Worm (Caenorhabditis elegans) whole organism, midembryonic: ENCODE measurements around the gene srw-145.

Experiments used
- T22C8.4 ChIP-seq: fragments of 200-800 bp; sonication (Bioruptor generic); IDR thresholded peaks from 2 replicates; pipeline ENCODE4 v1.3.6; 2022; ENCODE audit warnings: missing genetic modification characterization, missing compliant biosample characterization
- cog-1 ChIP-seq: sonication (generic microtip); optimal IDR thresholded peaks from 2 replicates; lab custom pipeline; 2016; ENCODE audit warnings: missing genetic modification characterization, missing compliant biosample characterization
- flt-1 ChIP-seq: fragments of 200-800 bp; sonication (Bioruptor generic); IDR thresholded peaks from 2 replicates; pipeline ENCODE4 v1.3.6; 2022; ENCODE audit warnings: missing genetic modification characterization, missing compliant biosample characterization
- klf-2 ChIP-seq: fragments of 200-800 bp; sonication (Bioruptor generic); conservative IDR thresholded peaks from 2 replicates; pipeline ENCODE4 v1.3.6; 2022; ENCODE audit warnings: missing genetic modification reagents, missing genetic modification characterization, missing compliant biosample characterization
- med-1 ChIP-seq: sonication (generic microtip); optimal IDR thresholded peaks from 2 replicates; lab custom pipeline; 2017; ENCODE audit warnings: missing genetic modification characterization, mild to moderate bottlenecking, missing compliant biosample characterization, antibody characterized with exemption, missing genetic modification reagents; ENCODE audit not compliant: insufficient read depth
- ref-1 ChIP-seq: fragments of 200-800 bp; sonication (Bioruptor generic); conservative IDR thresholded peaks from 2 replicates; pipeline ENCODE4 v1.3.6; 2022; ENCODE audit warnings: missing genetic modification reagents, missing genetic modification characterization, missing compliant biosample characterization
- tab-1 ChIP-seq: fragments of 200-800 bp; sonication (Bioruptor generic); IDR thresholded peaks from 2 replicates; pipeline ENCODE4 v1.3.6; 2022; ENCODE audit warnings: missing genetic modification characterization, missing compliant biosample characterization
- ztf-23 ChIP-seq: fragments of 200-800 bp; sonication (Bioruptor generic); IDR thresholded peaks from 2 replicates; pipeline ENCODE4 v1.3.6; 2022; ENCODE audit warnings: missing genetic modification reagents, missing genetic modification characterization, missing compliant biosample characterization
- ztf-29 ChIP-seq: fragments of 200-800 bp; sonication (Bioruptor generic); IDR thresholded peaks from 2 replicates; pipeline ENCODE4 v1.3.6; 2022; ENCODE audit warnings: missing genetic modification reagents, missing genetic modification characterization, missing compliant biosample characterization

srw-145 gene

ce11 chrV:13936850-13937249 lies at the start of gene srw-145:
TSS of gene srw-145 (plus strand) at chrV:13937150.
- TF ChIP-seq T22C8.4 (no peak), tab-1 (no peak), ztf-23 (GFP tag; lab: Robert Waterston, UW) (no peak), ref-1 (GFP tag; lab: Robert Waterston, UW) (no peak), cog-1 (no peak), ztf-29 (GFP tag; lab: Robert Waterston, UW) (no peak), klf-2 (GFP tag; lab: Robert Waterston, UW) (no peak), med-1 (GFP tag; lab: Kevin White, UChicago) (no peak), flt-1 (GFP tag; lab: Robert Waterston, UW) (no peak)

DNA sequence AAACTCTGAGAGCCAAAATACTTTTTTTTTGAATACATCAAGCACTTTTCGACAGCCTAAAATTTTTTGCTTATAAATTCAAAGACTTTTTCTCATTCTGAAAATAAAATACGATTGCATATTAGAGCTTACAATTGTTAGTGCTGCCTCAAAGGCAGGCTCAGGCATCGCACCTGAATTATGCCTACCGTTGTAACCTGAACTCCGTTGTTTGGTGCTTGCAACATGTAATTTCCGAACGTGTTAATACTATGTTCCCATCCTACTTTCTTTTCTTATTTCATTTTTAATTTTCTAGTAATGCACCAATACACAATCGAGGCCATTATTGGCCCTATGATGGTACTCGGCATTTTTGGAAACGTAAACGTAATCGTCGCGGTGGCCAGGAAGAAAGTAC lies 49.6 kb upstream of the srw-145 start, which contains the start of gene srsx-19:
TSS of gene srsx-19 (plus strand) at position 301 of the 400 bp plus-strand sequence.
- TF ChIP-seq cog-1 (no peak), ref-1 (GFP tag; lab: Robert Waterston, UW) (no peak), ztf-29 (GFP tag; lab: Robert Waterston, UW) (no peak), med-1 (GFP tag; lab: Kevin White, UChicago) (no peak), T22C8.4 (no peak), klf-2 (GFP tag; lab: Robert Waterston, UW) (no peak), ztf-23 (GFP tag; lab: Robert Waterston, UW) (no peak), tab-1 (no peak), flt-1 (GFP tag; lab: Robert Waterston, UW) (no peak)

ce11 chrV:13889516-13889915 lies 47.4 kb upstream of the srw-145 start, which contains the start of gene spp-12:
TSS of gene spp-12 (plus strand) at chrV:13889816.
- no peak for TF ChIP-seq ztf-23 (GFP tag; lab: Robert Waterston, UW)
- no peak for TF ChIP-seq med-1 (GFP tag; lab: Kevin White, UChicago)
- no peak for TF ChIP-seq ztf-29 (GFP tag; lab: Robert Waterston, UW)
- TF ChIP-seq cog-1, result no peak
- no peak for TF ChIP-seq ref-1 (GFP tag; lab: Robert Waterston, UW)
- no peak for TF ChIP-seq flt-1 (GFP tag; lab: Robert Waterston, UW)
- TF ChIP-seq tab-1, result no peak
- no peak for TF ChIP-seq klf-2 (GFP tag; lab: Robert Waterston, UW)
- no peak for TF ChIP-seq T22C8.4

DNA sequence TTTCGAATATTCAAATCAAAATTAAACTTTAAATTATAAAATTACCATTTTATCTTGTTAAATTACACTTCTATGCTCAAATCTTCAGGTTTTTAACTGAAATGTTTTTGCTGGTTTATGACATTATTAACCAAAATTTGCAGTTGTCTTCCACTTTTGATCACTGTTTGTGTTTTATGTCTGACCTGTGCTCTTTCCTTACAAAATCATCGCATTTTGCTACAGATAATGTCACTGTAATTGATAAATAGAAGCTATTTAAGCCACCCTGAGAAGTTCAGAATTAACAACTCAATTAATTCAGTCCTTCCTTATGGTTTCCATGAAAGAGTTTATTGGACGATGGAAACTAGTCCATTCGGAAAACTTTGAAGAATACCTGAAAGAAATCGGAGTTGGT lies 46.5 kb upstream of the srw-145 start, which contains the start of gene lbp-8:
TSS of gene lbp-8 (plus strand) at position 301 of the 400 bp plus-strand sequence.
- TF ChIP-seq T22C8.4, result no peak
- TF ChIP-seq klf-2 (GFP tag; lab: Robert Waterston, UW), result no peak
- TF ChIP-seq cog-1, result no peak
- TF ChIP-seq med-1 (GFP tag; lab: Kevin White, UChicago), result no peak
- no peak for TF ChIP-seq tab-1
- TF ChIP-seq ztf-23 (GFP tag; lab: Robert Waterston, UW), result no peak
- no peak for TF ChIP-seq flt-1 (GFP tag; lab: Robert Waterston, UW)
- no peak for TF ChIP-seq ztf-29 (GFP tag; lab: Robert Waterston, UW)
- TF ChIP-seq ref-1 (GFP tag; lab: Robert Waterston, UW), result no peak

ce11 chrV:13891489-13891888 lies 45.5 kb upstream of the srw-145 start:
- no peak for TF ChIP-seq tab-1
- no peak for TF ChIP-seq med-1 (GFP tag; lab: Kevin White, UChicago)
- TF ChIP-seq cog-1, result no peak
- no peak for TF ChIP-seq T22C8.4
- no peak for TF ChIP-seq flt-1 (GFP tag; lab: Robert Waterston, UW)
- TF ChIP-seq klf-2 (GFP tag; lab: Robert Waterston, UW), result no peak
- TF ChIP-seq ztf-23 (GFP tag; lab: Robert Waterston, UW), result no peak
- TF ChIP-seq ref-1 (GFP tag; lab: Robert Waterston, UW), result no peak
- no peak for TF ChIP-seq ztf-29 (GFP tag; lab: Robert Waterston, UW)

ce11 chrV:13892457-13893375 lies 44.2 kb upstream of the srw-145 start, which contains the start of gene sptl-3:
TSS of gene sptl-3 (plus strand) at chrV:13893325.
- no peak for TF ChIP-seq T22C8.4
- TF ChIP-seq flt-1 (GFP tag; lab: Robert Waterston, UW), result no peak
- no peak for TF ChIP-seq ztf-23 (GFP tag; lab: Robert Waterston, UW)
- no peak for TF ChIP-seq cog-1
- TF ChIP-seq tab-1, result no peak
- TF ChIP-seq klf-2 (GFP tag; lab: Robert Waterston, UW), result no peak
- no peak for TF ChIP-seq ztf-29 (GFP tag; lab: Robert Waterston, UW)
- TF ChIP-seq med-1 (GFP tag; lab: Kevin White, UChicago), result no peak
- TF ChIP-seq ref-1 (GFP tag; lab: Robert Waterston, UW), result no peak

DNA sequence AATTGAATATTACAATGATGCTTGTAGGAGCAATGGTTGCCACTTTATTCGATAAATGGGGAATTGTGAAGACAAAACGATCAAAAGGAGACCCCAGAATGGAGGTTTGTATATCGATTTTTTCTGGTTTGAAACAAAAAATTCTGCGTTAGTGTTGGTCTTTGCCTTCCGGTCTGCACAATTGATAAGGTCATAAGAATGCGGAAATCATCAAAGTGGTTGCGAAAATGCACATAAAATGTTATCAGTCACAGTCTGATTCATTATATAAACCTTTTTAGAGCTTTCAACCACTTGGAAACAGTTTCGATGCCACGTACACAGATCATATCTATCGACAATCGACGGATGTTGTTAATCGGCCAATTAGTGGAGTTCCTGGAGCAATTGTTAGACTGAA lies 43.4 kb upstream of the srw-145 start:
- TF ChIP-seq ztf-29 (GFP tag; lab: Robert Waterston, UW), result no peak
- TF ChIP-seq tab-1, result no peak
- no peak for TF ChIP-seq cog-1
- no peak for TF ChIP-seq flt-1 (GFP tag; lab: Robert Waterston, UW)
- no peak for TF ChIP-seq ref-1 (GFP tag; lab: Robert Waterston, UW)
- no peak for TF ChIP-seq ztf-23 (GFP tag; lab: Robert Waterston, UW)
- TF ChIP-seq T22C8.4, result no peak
- no peak for TF ChIP-seq klf-2 (GFP tag; lab: Robert Waterston, UW)
- no peak for TF ChIP-seq med-1 (GFP tag; lab: Kevin White, UChicago)

ce11 chrV:13898356-13898755 lies 38.6 kb upstream of the srw-145 start, which contains the start of gene cyp-35C1:
TSS of gene cyp-35C1 (minus strand) at chrV:13898487.
- TF ChIP-seq ref-1 (GFP tag; lab: Robert Waterston, UW), result no peak
- TF ChIP-seq flt-1 (GFP tag; lab: Robert Waterston, UW), result no peak
- TF ChIP-seq ztf-23 (GFP tag; lab: Robert Waterston, UW), result no peak
- TF ChIP-seq T22C8.4, result no peak
- TF ChIP-seq med-1 (GFP tag; lab: Kevin White, UChicago), result no peak

ce11 chrV:13899213-13899612 lies 37.7 kb upstream of the srw-145 start, which contains the start of gene oac-3:
TSS of gene oac-3 (plus strand) at chrV:13899513.
- TF ChIP-seq T22C8.4 (no peak), ztf-29 (GFP tag; lab: Robert Waterston, UW) (no peak), cog-1 (no peak), klf-2 (GFP tag; lab: Robert Waterston, UW) (no peak), ref-1 (GFP tag; lab: Robert Waterston, UW) (no peak), ztf-23 (GFP tag; lab: Robert Waterston, UW) (no peak), flt-1 (GFP tag; lab: Robert Waterston, UW) (no peak), med-1 (GFP tag; lab: Kevin White, UChicago) (no peak), tab-1 (no peak)
